Fruit fly (Drosophila melanogaster): ENCODE results near the gene p38c.

p38c gene

dm6 chr3R:24141013-24141592, 8.9 kb downstream of the p38c start, which contains the start of gene Kal1 (continued):
- TF ChIP-seq Vsx1 (GFP tag; optimal IDR thresholded peaks at IDR 0.05) (peak; percentile 86), CG4707 (GFP tag; optimal IDR thresholded peaks at IDR 0.05) (peak; percentile 96), tin (GFP tag; optimal IDR thresholded peaks at IDR 0.05) (peak; percentile 90), Fer3 (tag; optimal IDR thresholded peaks at IDR 0.05) (peak; percentile 88), Sin3A (optimal IDR thresholded peaks at IDR 0.05) (no peak), run (tag; optimal IDR thresholded peaks at IDR 0.05) (peak; percentile 91), CG4360 (GFP tag; IDR thresholded peaks at IDR 0.05) (peak; percentile 68), CG6813 (GFP tag; optimal IDR thresholded peaks at IDR 0.05) (peak; percentile 91), CG17912 (GFP tag; optimal IDR thresholded peaks at IDR 0.05) (peak; percentile 5), vvl (GFP tag; IDR thresholded peaks at IDR 0.05) (peak; percentile 98), CrebB (tag; optimal IDR thresholded peaks at IDR 0.05) (peak; percentile 89), bsh (GFP tag; optimal IDR thresholded peaks at IDR 0.05) (peak; percentile 98), CG18262 (tag; optimal IDR thresholded peaks at IDR 0.05) (peak; percentile 96), HmgD (GFP tag; optimal IDR thresholded peaks at IDR 0.05) (no peak), Bdp1 (GFP tag; optimal IDR thresholded peaks at IDR 0.05) (no peak), ttk (GFP tag; IDR thresholded peaks at IDR 0.05) (peak; percentile 90), Doc2 (GFP tag; IDR thresholded peaks at IDR 0.05) (peak; percentile 65; the same call in 1 of the 2 replicates), CG15269 (tag; optimal IDR thresholded peaks at IDR 0.05) (peak; percentile 93), Gsc (GFP tag; IDR thresholded peaks at IDR 0.05) (peak; percentile 69), lov (optimal IDR thresholded peaks at IDR 0.05) (no peak), lov (GFP tag; IDR thresholded peaks at IDR 0.05) (peak; percentile 90), maf-S (GFP tag; optimal IDR thresholded peaks at IDR 0.05) (no peak), cg (GFP tag; optimal IDR thresholded peaks at IDR 0.05) (peak; percentile 26), CG7372 (GFP tag; IDR thresholded peaks at IDR 0.05) (peak; percentile 73), CG2116 (GFP tag; optimal IDR thresholded peaks at IDR 0.05) (peak; percentile 65), dimm (GFP tag; IDR thresholded peaks at IDR 0.05) (peak; percentile 83), B-H1 (GFP tag; IDR thresholded peaks at IDR 0.05) (peak; percentile 80), Sox100B (GFP tag; optimal IDR thresholded peaks at IDR 0.05) (peak; percentile 95), CG8290 (GFP tag; optimal IDR thresholded peaks at IDR 0.05) (peak; percentile 78), CG8290 (tag; optimal IDR thresholded peaks at IDR 0.05) (peak in 1 of 2 experiments; percentile 66), her (GFP tag; optimal IDR thresholded peaks at IDR 0.05) (no peak), Nf-YC (tag; optimal IDR thresholded peaks at IDR 0.05) (peak; percentile 67), kni (GFP tag; optimal IDR thresholded peaks at IDR 0.05) (peak; percentile 58), shn (GFP tag; optimal IDR thresholded peaks at IDR 0.05) (no peak), CG4854 (GFP tag; optimal IDR thresholded peaks at IDR 0.05) (peak; percentile 9), NK7.1 (GFP tag; optimal IDR thresholded peaks at IDR 0.05) (no peak), dm (GFP tag; optimal IDR thresholded peaks at IDR 0.05) (no peak), CG17361 (GFP tag; IDR thresholded peaks at IDR 0.05) (peak; percentile 90), onecut (GFP tag; IDR thresholded peaks at IDR 0.05) (peak; percentile 87), CG17829 (tag; optimal IDR thresholded peaks at IDR 0.05) (peak; percentile 95), ind (GFP tag; optimal IDR thresholded peaks at IDR 0.05) (peak; percentile 82), nerfin-2 (GFP tag; IDR thresholded peaks at IDR 0.05; ENCODE audit: partially characterized antibody) (no peak), CG6654 (GFP tag; optimal IDR thresholded peaks at IDR 0.05) (peak; percentile 73), zf30C (GFP tag; optimal IDR thresholded peaks at IDR 0.05) (no peak), hkb (optimal IDR thresholded peaks at IDR 0.05) (no peak), hkb (GFP tag; IDR thresholded peaks at IDR 0.05) (peak; percentile 96), cas (GFP tag; IDR thresholded peaks at IDR 0.05) (peak; percentile 57), dati (GFP tag; IDR thresholded peaks at IDR 0.05) (peak; percentile 51; the same call in 1 of the 2 replicates), CG2889 (GFP tag; IDR thresholded peaks at IDR 0.05) (peak; percentile 78; the same call in 2 of the 3 replicates), Dad (GFP tag; optimal IDR thresholded peaks at IDR 0.05) (peak; percentile 7), Dek (tag; optimal IDR thresholded peaks at IDR 0.05) (peak; percentile 61), zfh2 (GFP tag; optimal IDR thresholded peaks at IDR 0.05) (no peak)

Data from whole organism, embryonic.